Worm (Caenorhabditis elegans) whole organism, midembryonic: ENCODE measurements around the gene clec-62.

ENCODE experiments used
- T22C8.4 ChIP-seq: fragments of 200-800 bp; sonication (Bioruptor generic); IDR thresholded peaks from 2 replicates; pipeline ENCODE4 v1.3.6; 2022; ENCODE audit warnings: missing genetic modification characterization, missing compliant biosample characterization
- flt-1 ChIP-seq: fragments of 200-800 bp; sonication (Bioruptor generic); IDR thresholded peaks from 2 replicates; pipeline ENCODE4 v1.3.6; 2022; ENCODE audit warnings: missing genetic modification characterization, missing compliant biosample characterization
- klf-2 ChIP-seq: fragments of 200-800 bp; sonication (Bioruptor generic); conservative IDR thresholded peaks from 2 replicates; pipeline ENCODE4 v1.3.6; 2022; ENCODE audit warnings: missing genetic modification reagents, missing genetic modification characterization, missing compliant biosample characterization
- ref-1 ChIP-seq: fragments of 200-800 bp; sonication (Bioruptor generic); conservative IDR thresholded peaks from 2 replicates; pipeline ENCODE4 v1.3.6; 2022; ENCODE audit warnings: missing genetic modification reagents, missing genetic modification characterization, missing compliant biosample characterization
- tab-1 ChIP-seq: fragments of 200-800 bp; sonication (Bioruptor generic); IDR thresholded peaks from 2 replicates; pipeline ENCODE4 v1.3.6; 2022; ENCODE audit warnings: missing genetic modification characterization, missing compliant biosample characterization
- ztf-23 ChIP-seq: fragments of 200-800 bp; sonication (Bioruptor generic); IDR thresholded peaks from 2 replicates; pipeline ENCODE4 v1.3.6; 2022; ENCODE audit warnings: missing genetic modification reagents, missing genetic modification characterization, missing compliant biosample characterization
- ztf-29 ChIP-seq: fragments of 200-800 bp; sonication (Bioruptor generic); IDR thresholded peaks from 2 replicates; pipeline ENCODE4 v1.3.6; 2022; ENCODE audit warnings: missing genetic modification reagents, missing genetic modification characterization, missing compliant biosample characterization

- no peak for TF ChIP-seq flt-1 (GFP tag; lab: Robert Waterston, UW)
- no peak for TF ChIP-seq ztf-29
- TF ChIP-seq T22C8.4 (GFP tag; lab: Robert Waterston, UW) = no peak
- no peak for TF ChIP-seq klf-2
- no peak for TF ChIP-seq ref-1 (GFP tag; lab: Robert Waterston, UW)
- TF ChIP-seq ztf-23 = no peak
- no peak for TF ChIP-seq tab-1 (GFP tag; lab: Robert Waterston, UW)
Measured at ce11 chrII:12897942-12898341, 3.0 kb upstream of the clec-62 start, which contains the start of gene clec-64.
